Fruit fly (Drosophila melanogaster) Kc167 (cell line): Measurements from ENCODE around the gene CG42705.

Experiments used
- Myc ChIP-seq: fragments of >200 bp; optimal IDR thresholded peaks from 2 replicates; lab custom pipeline; 2017; ENCODE audit warnings: missing external identifiers
- Sin3A ChIP-seq: fragments of >200 bp; optimal IDR thresholded peaks from 2 replicates; lab custom pipeline; 2018; ENCODE audit warnings: missing external identifiers
- h ChIP-seq: fragments of >200 bp; optimal IDR thresholded peaks from 3 replicates; lab custom pipeline; 2018; ENCODE audit warnings: missing external identifiers
- insv ChIP-seq: fragments of >200 bp; optimal IDR thresholded peaks from 3 replicates; lab custom pipeline; 2018; ENCODE audit warnings: missing external identifiers
- psq ChIP-seq: fragments of >200 bp; optimal IDR thresholded peaks from 2 replicates; lab custom pipeline; 2017; ENCODE audit warnings: missing external identifiers
- ttk ChIP-seq: sonication (Bioruptor generic); optimal IDR thresholded peaks from 2 replicates; lab custom pipeline; 2017; ENCODE audit warnings: missing external identifiers

The CG42705 gene

DNA sequence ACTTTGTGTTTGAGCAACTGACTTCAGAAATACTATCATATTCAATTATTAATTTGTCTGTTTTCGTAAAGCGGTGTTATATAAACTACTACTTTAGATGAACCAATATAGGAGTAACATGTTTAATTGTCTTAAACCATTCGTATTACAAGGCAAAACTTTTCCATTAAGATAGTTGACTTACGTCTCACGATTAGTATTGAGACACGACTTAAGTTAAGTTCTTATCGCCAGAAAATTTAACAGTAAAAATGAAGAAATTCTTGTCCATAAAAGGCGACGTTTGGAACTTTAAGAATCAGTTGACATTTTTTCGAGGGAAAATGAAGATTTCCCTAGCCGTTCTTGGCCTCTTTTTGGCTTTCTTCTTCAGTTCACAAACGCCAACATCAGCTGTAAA is at the start of gene CG42705:
Gene CG42705, plus strand, starts transcription at position 301 of the 400 bp plus-strand sequence.
- TF ChIP-seq Sin3A (lab: Kevin White, UChicago) (no peak), Myc (lab: Kevin White, UChicago) (no peak), h (lab: Kevin White, UChicago) (no peak), insv (lab: Kevin White, UChicago) (no peak), ttk (lab: Kevin White, UChicago) (no peak), psq (lab: Kevin White, UChicago) (no peak)

DNA sequence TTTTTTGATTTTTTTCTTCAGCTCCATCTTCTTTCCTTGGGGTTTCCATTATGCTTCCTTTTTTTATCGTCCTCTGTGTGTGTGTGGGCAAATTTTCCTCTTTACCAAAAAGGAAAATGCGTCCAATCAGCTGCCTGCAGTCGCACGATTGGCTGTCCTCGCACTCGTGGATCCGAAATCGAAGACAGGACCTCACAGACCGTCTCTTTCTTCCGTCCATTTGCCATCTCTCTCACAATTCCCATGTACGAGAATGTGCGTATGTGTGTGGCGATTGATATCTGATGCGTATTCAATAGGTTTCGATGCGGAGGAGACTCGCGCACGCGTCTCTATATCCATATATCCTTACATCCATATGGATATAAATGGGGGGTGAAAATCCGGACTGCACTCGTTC is 45.3 kb upstream of the CG42705 start:
- TF ChIP-seq insv (lab: Kevin White, UChicago): no peak
- no peak for TF ChIP-seq Sin3A (lab: Kevin White, UChicago)
- TF ChIP-seq Myc (lab: Kevin White, UChicago): no peak
- no peak for TF ChIP-seq ttk (lab: Kevin White, UChicago)
- no peak for TF ChIP-seq psq (lab: Kevin White, UChicago)
- no peak for TF ChIP-seq h (lab: Kevin White, UChicago)

DNA sequence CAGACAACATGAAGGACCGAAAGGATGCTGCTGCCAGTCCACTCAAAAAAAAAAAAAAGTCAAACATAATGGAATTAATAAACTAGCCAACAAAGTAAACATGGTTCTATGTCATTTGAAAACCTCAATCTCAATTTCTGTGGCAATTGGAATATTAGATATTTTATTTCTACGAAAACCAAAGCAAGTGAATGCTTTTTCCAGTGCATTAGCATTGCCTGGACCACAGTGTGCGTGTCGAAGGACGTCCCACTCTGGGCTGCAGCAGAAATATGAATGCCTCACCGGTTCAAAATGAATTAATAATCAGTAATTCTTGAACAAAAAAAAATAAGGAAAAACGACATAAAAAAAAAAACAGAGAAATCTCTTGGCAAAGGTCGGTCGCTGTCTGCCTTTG is 41.2 kb upstream of the CG42705 start:
- TF ChIP-seq Myc (lab: Kevin White, UChicago): no peak
- TF ChIP-seq insv (lab: Kevin White, UChicago): no peak
- no peak for TF ChIP-seq Sin3A (lab: Kevin White, UChicago)
- no peak for TF ChIP-seq ttk (lab: Kevin White, UChicago)
- no peak for TF ChIP-seq h (lab: Kevin White, UChicago)
- no peak for TF ChIP-seq psq (lab: Kevin White, UChicago)

DNA sequence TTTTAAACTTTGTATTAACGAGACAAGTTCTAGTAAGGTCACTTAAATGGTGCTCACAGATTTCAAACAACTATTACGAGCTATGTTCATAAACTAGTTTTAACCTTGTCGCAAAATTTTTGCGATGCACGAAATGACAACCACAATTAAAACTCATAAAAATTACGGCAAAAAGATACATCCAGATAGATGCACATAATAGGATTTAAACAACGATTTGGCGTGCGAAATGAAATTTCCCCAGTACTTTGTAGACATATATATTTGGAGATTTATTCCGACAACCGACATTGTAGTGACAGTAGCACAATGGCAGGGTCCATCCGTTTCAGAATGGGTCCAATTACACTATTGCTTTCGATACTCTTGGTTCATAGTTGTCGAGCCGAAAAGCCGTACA is 35.8 kb upstream of the CG42705 start, which contains the start of gene CheA7a:
Gene CheA7a, plus strand, starts transcription at position 301 of the 400 bp plus-strand sequence.
- TF ChIP-seq ttk (lab: Kevin White, UChicago): no peak
- TF ChIP-seq insv (lab: Kevin White, UChicago): no peak
- no peak for TF ChIP-seq Sin3A (lab: Kevin White, UChicago)
- TF ChIP-seq psq (lab: Kevin White, UChicago): no peak
- TF ChIP-seq Myc (lab: Kevin White, UChicago): no peak
- no peak for TF ChIP-seq h (lab: Kevin White, UChicago)

DNA sequence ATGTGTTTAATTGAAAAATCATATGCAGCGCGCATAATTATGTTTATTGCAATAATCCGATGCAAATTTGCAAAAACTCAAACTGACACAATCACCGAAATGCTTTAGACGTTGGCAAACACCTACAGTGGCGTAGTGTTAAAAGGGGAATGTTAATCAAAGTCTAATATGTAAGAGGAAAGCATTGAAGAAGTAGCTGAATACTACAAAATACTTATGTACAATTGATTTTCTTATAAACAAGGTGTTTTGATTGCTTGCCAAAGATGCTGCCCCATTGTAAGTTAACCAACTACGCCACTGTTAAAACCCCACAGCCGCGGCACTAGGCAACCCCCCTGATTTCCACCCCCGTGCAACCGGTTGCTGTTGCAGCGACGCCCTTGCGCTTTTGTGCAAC is 34.1 kb upstream of the CG42705 start:
- TF ChIP-seq ttk (lab: Kevin White, UChicago) (no peak), h (lab: Kevin White, UChicago) (no peak), Sin3A (lab: Kevin White, UChicago) (no peak)

DNA sequence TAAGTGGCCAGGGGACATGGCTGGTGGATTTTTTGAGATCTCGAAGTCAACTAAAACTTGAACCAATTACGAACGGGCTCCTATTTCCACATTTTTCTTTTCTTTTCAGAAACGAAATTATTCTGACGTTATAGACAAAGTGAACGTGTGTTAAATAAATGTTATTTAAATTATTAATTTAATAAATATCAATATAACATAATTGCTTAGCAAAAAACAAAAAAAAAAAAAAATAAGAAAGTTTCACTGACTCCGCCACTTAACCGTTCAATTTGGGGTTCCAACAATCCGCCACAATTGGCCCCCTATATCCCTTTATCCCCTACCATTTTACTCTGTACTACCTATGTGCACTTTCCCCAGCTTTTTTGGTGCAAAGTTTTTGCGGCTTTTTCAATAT is 30.8 kb upstream of the CG42705 start, which contains the start of gene CG42781:
Gene CG42781, minus strand, starts transcription at position 101 of the 400 bp plus-strand sequence.
- TF ChIP-seq insv (lab: Kevin White, UChicago) (no peak), psq (lab: Kevin White, UChicago) (no peak), ttk (lab: Kevin White, UChicago) (no peak), Sin3A (lab: Kevin White, UChicago) (no peak), h (lab: Kevin White, UChicago) (no peak), Myc (lab: Kevin White, UChicago) (no peak)

DNA sequence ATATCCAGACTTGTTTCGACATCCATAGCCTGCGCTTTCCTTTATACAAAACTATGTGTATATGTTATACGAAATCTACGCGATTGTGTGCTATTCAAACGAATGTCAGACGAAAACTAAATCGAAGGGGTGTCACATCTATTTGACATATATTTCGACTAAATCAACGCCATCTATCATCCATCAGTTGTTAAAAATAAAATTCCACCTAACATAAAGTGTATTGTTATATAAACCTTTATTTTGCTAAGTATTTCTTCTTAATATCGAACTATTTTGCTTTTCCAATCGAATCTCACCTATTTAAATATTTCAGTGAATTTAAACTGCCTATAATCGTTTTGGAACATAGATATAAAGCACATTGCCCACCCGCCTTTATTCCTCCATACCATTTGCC is 10.6 kb upstream of the CG42705 start, which contains the start of gene CG15035:
Gene CG15035, minus strand, starts transcription at position 101 of the 400 bp plus-strand sequence.
- TF ChIP-seq Sin3A (lab: Kevin White, UChicago) (no peak), Myc (lab: Kevin White, UChicago) (no peak), ttk (lab: Kevin White, UChicago) (no peak), h (lab: Kevin White, UChicago) (no peak), psq (lab: Kevin White, UChicago) (no peak), insv (lab: Kevin White, UChicago) (no peak)

DNA sequence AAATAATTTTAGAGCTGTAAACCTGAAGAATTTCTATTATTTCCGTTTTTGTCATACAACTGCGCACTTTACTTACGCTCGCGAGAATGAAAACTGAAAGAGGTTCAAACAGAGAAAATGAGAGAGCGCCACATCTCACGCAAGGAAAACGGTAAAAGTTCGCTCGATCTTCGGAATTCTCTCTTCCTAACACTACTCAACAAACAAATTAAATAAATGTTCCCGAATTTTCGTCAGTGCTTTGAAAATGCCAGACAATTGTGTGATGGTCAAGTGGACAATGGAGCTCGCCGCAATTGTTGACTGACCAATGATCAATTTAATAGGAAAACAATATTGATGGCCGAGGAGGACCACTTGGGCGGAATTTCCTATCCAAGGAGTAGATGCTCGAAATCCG is 8.0 kb upstream of the CG42705 start, which contains the start of gene CG1677:
Gene CG1677, minus strand, starts transcription at position 101 of the 400 bp plus-strand sequence.
- TF ChIP-seq psq (lab: Kevin White, UChicago): no peak

DNA sequence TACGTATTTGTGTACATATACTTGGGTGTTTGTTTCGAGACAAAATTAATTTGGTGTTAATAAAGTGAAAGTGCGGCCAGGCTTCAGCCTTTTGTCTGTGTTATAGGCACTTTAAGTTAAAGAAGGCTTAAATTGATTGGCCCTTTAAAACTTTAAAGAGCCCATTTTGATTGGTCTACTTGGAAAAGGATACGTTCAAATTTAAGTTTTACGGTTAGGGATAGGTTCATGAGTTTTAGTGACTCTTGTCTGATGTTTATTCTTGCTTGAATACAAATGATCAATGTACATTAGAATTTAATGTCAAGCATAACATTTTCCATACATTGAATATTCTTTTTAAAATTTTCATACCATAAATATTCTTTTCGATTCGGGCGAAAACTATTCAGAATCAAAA is 6.8 kb upstream of the CG42705 start, which contains the start of gene CG32727:
Gene CG32727, plus strand, starts transcription at position 301 of the 400 bp plus-strand sequence.
- TF ChIP-seq Sin3A (lab: Kevin White, UChicago) (no peak), psq (lab: Kevin White, UChicago) (no peak), Myc (lab: Kevin White, UChicago) (no peak), insv (lab: Kevin White, UChicago) (no peak), ttk (lab: Kevin White, UChicago) (no peak), h (lab: Kevin White, UChicago) (no peak)

DNA sequence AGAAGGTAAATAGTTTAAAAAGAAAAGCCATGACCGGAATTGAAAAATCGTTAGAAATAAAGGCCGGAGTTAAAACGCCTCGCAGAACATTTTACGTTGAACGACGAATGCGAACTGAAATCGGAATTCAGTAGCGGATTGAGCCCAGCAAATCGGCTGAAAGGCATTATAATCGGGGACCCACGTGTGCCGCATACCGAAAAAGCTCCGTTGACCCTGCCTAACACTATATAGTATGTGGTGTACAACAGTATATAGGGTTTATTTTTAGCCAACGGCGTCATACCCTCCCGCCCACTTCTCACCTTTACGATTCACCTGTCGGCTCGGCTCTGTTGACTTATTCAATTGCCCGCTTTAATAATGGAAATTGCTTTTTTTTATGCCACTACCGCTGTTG is 1.9 kb upstream of the CG42705 start, which contains the start of gene CG42246:
Gene CG42246, minus strand, starts transcription at position 101 of the 400 bp plus-strand sequence.
- TF ChIP-seq Myc (lab: Kevin White, UChicago): no peak
- TF ChIP-seq h (lab: Kevin White, UChicago): no peak
- no peak for TF ChIP-seq psq (lab: Kevin White, UChicago)
- no peak for TF ChIP-seq Sin3A (lab: Kevin White, UChicago)
- TF ChIP-seq insv (lab: Kevin White, UChicago): no peak
- TF ChIP-seq ttk (lab: Kevin White, UChicago): no peak

DNA sequence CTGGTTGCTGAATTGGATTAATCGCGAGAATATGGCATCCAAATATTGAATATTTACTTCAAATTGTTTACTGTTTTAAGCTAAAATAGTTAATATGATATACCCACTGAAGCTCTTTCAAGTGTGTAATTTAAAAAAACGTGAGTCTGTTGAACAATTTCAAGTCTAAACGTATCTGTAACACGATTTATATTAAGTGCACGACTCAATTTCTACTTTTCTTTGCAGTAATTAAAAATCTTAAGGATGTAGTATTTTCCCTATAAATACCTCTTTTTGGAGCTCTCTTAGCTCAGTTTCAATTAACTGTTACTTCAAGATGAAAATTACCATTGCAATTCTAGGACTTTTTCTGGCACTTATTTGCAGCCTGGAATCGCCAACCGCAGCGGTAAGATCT is 1.3 kb upstream of the CG42705 start, which contains the start of gene CG42704:
Gene CG42704, plus strand, starts transcription at position 301 of the 400 bp plus-strand sequence.
- TF ChIP-seq insv (lab: Kevin White, UChicago): no peak
- no peak for TF ChIP-seq ttk (lab: Kevin White, UChicago)
- TF ChIP-seq Myc (lab: Kevin White, UChicago): no peak
- no peak for TF ChIP-seq Sin3A (lab: Kevin White, UChicago)
- TF ChIP-seq h (lab: Kevin White, UChicago): no peak
- TF ChIP-seq psq (lab: Kevin White, UChicago): no peak

DNA sequence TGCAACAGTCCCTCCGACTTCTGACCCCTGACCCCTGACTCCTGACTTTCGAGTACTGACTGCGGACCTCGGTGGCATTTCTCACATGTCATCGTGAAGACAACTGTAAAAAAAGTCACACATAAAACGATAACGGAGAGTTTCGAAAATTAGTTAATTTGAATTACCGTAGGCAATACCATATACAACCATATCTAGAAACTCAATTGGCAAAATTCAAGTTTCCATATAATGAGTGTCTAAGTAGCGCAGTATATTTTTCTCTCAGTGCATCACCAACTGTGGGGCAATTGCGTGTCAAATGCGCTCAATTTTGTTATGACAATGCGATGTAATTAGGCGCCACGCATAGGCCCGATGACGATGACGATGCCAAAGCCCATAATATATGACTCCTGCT is 1.4 kb downstream of the CG42705 start:
- TF ChIP-seq insv (lab: Kevin White, UChicago): no peak
- no peak for TF ChIP-seq psq (lab: Kevin White, UChicago)
- TF ChIP-seq ttk (lab: Kevin White, UChicago): no peak
- TF ChIP-seq h (lab: Kevin White, UChicago): no peak
- no peak for TF ChIP-seq Sin3A (lab: Kevin White, UChicago)
- no peak for TF ChIP-seq Myc (lab: Kevin White, UChicago)
